Worm (Caenorhabditis elegans) whole organism, early embryonic: ENCODE data around the gene F19B6.3.

Experiments used
- F13C5.2 ChIP-seq: sonication (generic microtip); optimal IDR thresholded peaks from 2 replicates; lab custom pipeline; 2017; ENCODE audit warnings: mild to moderate bottlenecking, missing genetic modification characterization, inconsistent platforms, missing compliant biosample characterization
- ceh-36 ChIP-seq: sonication (generic microtip); optimal IDR thresholded peaks from 2 replicates; lab custom pipeline; 2016; ENCODE audit warnings: missing genetic modification characterization, inconsistent platforms, missing compliant biosample characterization

ce11 chrIV:12282157-12282789, 44.8 kb upstream of the F19B6.3 start, which contains the start of the genes C42C1.12 and C42C1.19:
- TF ChIP-seq ceh-36 (tag; lab: Kevin White, UChicago), result no peak
- no peak for TF ChIP-seq F13C5.2 (tag; lab: Kevin White, UChicago)
